Worm (Caenorhabditis elegans) whole organism, midembryonic: ENCODE data around the gene unc-34.

ENCODE experiments used
- cog-1 ChIP-seq: sonication (generic microtip); optimal IDR thresholded peaks from 2 replicates; lab custom pipeline; 2016; ENCODE audit warnings: missing genetic modification characterization, missing compliant biosample characterization
- flt-1 ChIP-seq: fragments of 200-800 bp; sonication (Bioruptor generic); IDR thresholded peaks from 2 replicates; pipeline ENCODE4 v1.3.6; 2022; ENCODE audit warnings: missing genetic modification characterization, missing compliant biosample characterization
- med-1 ChIP-seq: sonication (generic microtip); optimal IDR thresholded peaks from 2 replicates; lab custom pipeline; 2017; ENCODE audit warnings: missing genetic modification characterization, mild to moderate bottlenecking, missing compliant biosample characterization, antibody characterized with exemption, missing genetic modification reagents; ENCODE audit not compliant: insufficient read depth
- ztf-23 ChIP-seq: fragments of 200-800 bp; sonication (Bioruptor generic); IDR thresholded peaks from 2 replicates; pipeline ENCODE4 v1.3.6; 2022; ENCODE audit warnings: missing genetic modification reagents, missing genetic modification characterization, missing compliant biosample characterization

- TF ChIP-seq cog-1 (tag; lab: Kevin White, UChicago) (no peak), flt-1 (GFP tag; lab: Robert Waterston, UW) (no peak), med-1 (GFP tag; lab: Kevin White, UChicago) (no peak), ztf-23 (GFP tag; lab: Robert Waterston, UW) (no peak)
These were observed 3.9 kb upstream of the unc-34 start for ce11 chrV:978617-979016.
